Comparison of ENCODE assay signal across 4 worm cellular contexts in the genomic region with DNA sequence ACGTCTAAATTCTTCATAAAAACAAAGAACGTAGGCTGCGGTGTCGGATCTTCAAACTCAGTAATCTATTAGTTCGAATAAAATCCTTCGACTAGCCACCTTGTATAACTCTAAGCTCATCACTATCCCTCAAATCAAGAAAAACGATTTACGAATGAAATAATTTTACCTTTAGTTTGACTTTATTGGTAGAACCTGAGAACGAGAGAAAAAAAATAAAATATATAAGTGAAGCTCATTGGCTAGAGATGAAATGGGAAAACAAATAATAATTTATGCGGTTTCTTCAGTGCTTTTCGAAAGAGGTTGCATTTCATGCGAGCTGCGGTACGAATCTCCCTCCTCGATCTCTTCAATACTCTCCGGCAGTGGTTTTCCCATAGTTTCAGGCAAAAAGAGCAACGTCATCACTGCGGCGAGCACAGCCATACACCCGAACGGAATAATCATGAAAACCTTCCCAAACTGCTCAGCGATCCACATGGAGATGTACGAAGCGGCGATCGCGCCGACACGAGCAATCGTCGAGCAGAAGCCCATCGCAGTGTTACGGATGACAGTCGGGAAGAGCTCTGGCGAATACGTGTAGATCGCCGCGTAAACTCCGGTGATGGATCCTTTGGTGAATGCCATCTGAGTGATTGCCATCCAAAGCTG.
TF ChIP-seq lines count a peak whose summit lies in the region.

No protein-coding gene starts in this region.

TF ChIP-seq in whole organism, L2 larva, 48 proteins besides CTCF, POLR2A, EP300 and RAD21 (continues in another document):
- peak; percentile 45 for TF ChIP-seq sem-4 (tag; optimal IDR thresholded peaks at IDR 0.05; lab: Kevin White, UChicago)
- peak; percentile 49 for TF ChIP-seq nhr-129 (tag; optimal IDR thresholded peaks at IDR 0.05; lab: Kevin White, UChicago)
- TF ChIP-seq crh-2 (tag; optimal IDR thresholded peaks at IDR 0.05; lab: Kevin White, UChicago): peak; percentile 65
- no peak for TF ChIP-seq dmd-4 (tag; optimal IDR thresholded peaks at IDR 0.05; lab: Kevin White, UChicago)
- no peak for TF ChIP-seq egl-27 (tag; optimal IDR thresholded peaks at IDR 0.05; lab: Kevin White, UChicago)
- TF ChIP-seq lsy-2 (tag; optimal IDR thresholded peaks at IDR 0.05; lab: Kevin White, UChicago): peak; percentile 73 to 83
- TF ChIP-seq snpc-4 (tag; optimal IDR thresholded peaks at IDR 0.05; lab: Kevin White, UChicago): no peak
- peak; percentile 58 for TF ChIP-seq nhr-77 (tag; optimal IDR thresholded peaks at IDR 0.05; lab: Kevin White, UChicago)
- peak; percentile 76 for TF ChIP-seq ZK546.5 (tag; optimal IDR thresholded peaks at IDR 0.05; lab: Kevin White, UChicago)
- TF ChIP-seq unc-55 (GFP tag; optimal IDR thresholded peaks at IDR 0.05; lab: Kevin White, UChicago): peak; percentile 38
- peak; percentile 13 for TF ChIP-seq ceh-16 (tag; optimal IDR thresholded peaks at IDR 0.05; lab: Kevin White, UChicago)
- no peak for TF ChIP-seq skn-1 (tag; optimal IDR thresholded peaks at IDR 0.05; lab: Kevin White, UChicago)
- TF ChIP-seq nhr-11 (tag; optimal IDR thresholded peaks at IDR 0.05; lab: Kevin White, UChicago): peak; percentile 61
- TF ChIP-seq ama-1 (optimal IDR thresholded peaks at IDR 0.05; lab: Kevin White, UChicago): peak; percentile 90
- no peak for TF ChIP-seq peb-1 (tag; optimal IDR thresholded peaks at IDR 0.05; lab: Kevin White, UChicago)
- peak; percentile 61 for TF ChIP-seq fos-1 (tag; optimal IDR thresholded peaks at IDR 0.05; lab: Kevin White, UChicago)
- TF ChIP-seq mab-5 (tag; optimal IDR thresholded peaks at IDR 0.05; lab: Kevin White, UChicago): no peak
- peak; percentile 49 for TF ChIP-seq aly-2 (tag; optimal IDR thresholded peaks at IDR 0.05; lab: Kevin White, UChicago)
- peak; percentile 79 for TF ChIP-seq Y55F3AM.14 (GFP tag; optimal IDR thresholded peaks at IDR 0.05; lab: Kevin White, UChicago)
- no peak for TF ChIP-seq lin-39 (tag; optimal IDR thresholded peaks at IDR 0.05; lab: Kevin White, UChicago)
- TF ChIP-seq nhr-25 (tag; optimal IDR thresholded peaks at IDR 0.05; lab: Kevin White, UChicago): peak; percentile 59

TF ChIP-seq in whole organism, L4 larva, 104 proteins besides CTCF, POLR2A, EP300 and RAD21 (continues in another document):
- TF ChIP-seq saeg-2 (GFP tag; IDR thresholded peaks at IDR 0.05; lab: Robert Waterston, UW): peak; percentile 72
- peak; percentile 93 for TF ChIP-seq lin-1 (GFP tag; IDR thresholded peaks at IDR 0.05; lab: Robert Waterston, UW)
- TF ChIP-seq gei-8 (GFP tag; optimal IDR thresholded peaks at IDR 0.05; lab: Kevin White, UChicago): peak; percentile 37
- peak; percentile 46 for TF ChIP-seq duxl-1 (tag; optimal IDR thresholded peaks at IDR 0.05; lab: Kevin White, UChicago; ENCODE audit: poor library complexity)
- TF ChIP-seq mep-1 (tag; optimal IDR thresholded peaks at IDR 0.05; lab: Kevin White, UChicago): peak; percentile 94
- no peak for TF ChIP-seq daf-12 (tag; optimal IDR thresholded peaks at IDR 0.05; lab: Kevin White, UChicago)
- peak; percentile 92 for TF ChIP-seq pha-4 (GFP tag; IDR thresholded peaks at IDR 0.05; lab: Robert Waterston, UW)
- no peak for TF ChIP-seq pha-4 (tag; optimal IDR thresholded peaks at IDR 0.05; lab: Kevin White, UChicago)
- no peak for TF ChIP-seq zag-1 (tag; optimal IDR thresholded peaks at IDR 0.05; lab: Kevin White, UChicago)
- peak; percentile 90 for TF ChIP-seq Y75B8A.6 (GFP tag; IDR thresholded peaks at IDR 0.05; lab: Robert Waterston, UW)
- no peak for TF ChIP-seq F44E2.7 (GFP tag; IDR thresholded peaks at IDR 0.05; lab: Robert Waterston, UW)
- no peak for TF ChIP-seq fos-1 (tag; optimal IDR thresholded peaks at IDR 0.05; lab: Kevin White, UChicago)
- peak; percentile 97 for TF ChIP-seq aha-1 (tag; lab: Kevin White, UChicago)
- TF ChIP-seq vab-7 (GFP tag; IDR thresholded peaks at IDR 0.05; lab: Robert Waterston, UW): peak; percentile 36; the same call in 1 of the 2 replicates
- TF ChIP-seq lin-39 (tag; optimal IDR thresholded peaks at IDR 0.05; lab: Kevin White, UChicago): no peak
- no peak for TF ChIP-seq cey-2 (tag; optimal IDR thresholded peaks at IDR 0.05; lab: Kevin White, UChicago; ENCODE audit: borderline replicate concordance, insufficient read depth)
- peak; percentile 76 for TF ChIP-seq dve-1 (tag; optimal IDR thresholded peaks at IDR 0.05; lab: Kevin White, UChicago; ENCODE audit: insufficient read depth)
- peak; percentile 34 for TF ChIP-seq nhr-28 (tag; optimal IDR thresholded peaks at IDR 0.05; lab: Kevin White, UChicago)
- TF ChIP-seq dmd-6 (GFP tag; IDR thresholded peaks at IDR 0.05; lab: Robert Waterston, UW): peak; percentile 54
- no peak for TF ChIP-seq tag-97 (GFP tag; IDR thresholded peaks at IDR 0.05; lab: Robert Waterston, UW)
- TF ChIP-seq ama-1 (optimal IDR thresholded peaks at IDR 0.05; lab: Kevin White, UChicago): peak; percentile 92
- TF ChIP-seq lir-3 (tag; optimal IDR thresholded peaks at IDR 0.05; lab: Kevin White, UChicago): peak; percentile 6

TF ChIP-seq in whole organism, late embryonic, 69 proteins besides CTCF, POLR2A, EP300 and RAD21:
- peak; percentile 29 for TF ChIP-seq ama-1 (optimal IDR thresholded peaks at IDR 0.05; lab: Kevin White, UChicago)
- no peak for TF ChIP-seq hlh-8 (tag; optimal IDR thresholded peaks at IDR 0.05; lab: Kevin White, UChicago)

TF ChIP-seq in whole organism, mixed stage, embryonic, 35 proteins besides CTCF, POLR2A, EP300 and RAD21:
- TF ChIP-seq flh-1 (GFP tag; optimal IDR thresholded peaks at IDR 0.05; lab: Kevin White, UChicago) (no peak), elt-1 (tag; optimal IDR thresholded peaks at IDR 0.05; lab: Kevin White, UChicago; ENCODE audit: borderline replicate concordance, insufficient read depth) (no peak), lsy-2 (tag; optimal IDR thresholded peaks at IDR 0.05; lab: Kevin White, UChicago) (peak; percentile 12), unc-39 (tag; optimal IDR thresholded peaks at IDR 0.05; lab: Kevin White, UChicago) (no peak), nhr-28 (tag; optimal IDR thresholded peaks at IDR 0.05; lab: Kevin White, UChicago) (no peak), bed-3 (GFP tag; optimal IDR thresholded peaks at IDR 0.05; lab: Kevin White, UChicago) (no peak)
